Worm (Caenorhabditis elegans): ENCODE data around the gene nhr-86.

DNA sequence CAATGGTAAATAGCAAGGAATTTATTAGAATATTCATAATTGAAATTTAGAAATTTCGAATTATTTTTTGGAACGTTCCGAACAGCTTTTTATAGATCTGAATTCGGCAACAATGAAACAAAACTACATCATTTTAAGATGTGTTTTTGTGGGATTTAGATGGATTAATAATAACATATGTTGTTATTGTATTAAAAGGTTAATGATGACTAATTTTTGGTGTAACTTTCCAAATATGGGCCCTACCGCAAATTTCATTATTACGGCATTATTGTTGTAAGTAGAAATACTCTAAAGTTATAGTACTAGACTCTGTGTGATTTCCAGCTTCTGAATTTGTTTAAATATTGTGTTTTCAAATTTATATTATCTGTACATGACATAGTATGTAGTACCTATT lies 52.8 kb downstream of the nhr-86 start, which contains the start of gene F59A7.11:
- TF ChIP-seq ama-1 (optimal IDR thresholded peaks at IDR 0.05): no peak
- TF ChIP-seq unc-55 (GFP tag; optimal IDR thresholded peaks at IDR 0.05): no peak

Measured in whole organism, late embryonic.